Fruit fly (Drosophila melanogaster) whole organism, prepupa: ENCODE data around the gene PolG2.

ENCODE experiments used
- Blimp-1 ChIP-seq: fragments of 200-800 bp; sonication (Bioruptor generic); optimal IDR thresholded peaks from 3 replicates; lab custom pipeline; 2017; ENCODE audit warnings: missing biosample characterization, missing genetic modification characterization, mild to moderate bottlenecking, moderate library complexity, missing genetic modification reagents
- CG10669 ChIP-seq: fragments of 200-800 bp; sonication (Bioruptor generic); optimal IDR thresholded peaks from 3 replicates; lab custom pipeline; 2018; ENCODE audit warnings: missing biosample characterization, mild to moderate bottlenecking, missing genetic modification characterization, moderate library complexity
- CG11902 ChIP-seq: fragments of 200-800 bp; sonication (Bioruptor generic); optimal IDR thresholded peaks from 3 replicates; lab custom pipeline; 2016; ENCODE audit warnings: missing biosample characterization, missing genetic modification characterization
- CG15336 ChIP-seq: fragments of 200-800 bp; sonication (Bioruptor generic); IDR thresholded peaks from 2 replicates; pipeline ENCODE4 v1.3.6; 2022; ENCODE audit warnings: missing biosample characterization, missing genetic modification characterization
- CG1621 ChIP-seq: fragments of 200-800 bp; sonication (Bioruptor generic); optimal IDR thresholded peaks from 3 replicates; lab custom pipeline; 2018; ENCODE audit warnings: missing biosample characterization, mild to moderate bottlenecking, missing genetic modification characterization
- CG16779 ChIP-seq: fragments of 200-800 bp; sonication (Bioruptor generic); optimal IDR thresholded peaks from 3 replicates; lab custom pipeline; 2017; ENCODE audit warnings: missing biosample characterization, mild to moderate bottlenecking, missing genetic modification characterization
- CG3032 ChIP-seq: fragments of 200-800 bp; optimal IDR thresholded peaks from 2 replicates; lab custom pipeline; 2019; ENCODE audit warnings: missing biosample characterization, mild to moderate bottlenecking, missing genetic modification characterization, moderate library complexity
- CG6163 ChIP-seq: fragments of 200-800 bp; sonication (Bioruptor generic); IDR thresholded peaks from 3 replicates; pipeline ENCODE4 v1.3.6; 2022; ENCODE audit warnings: missing biosample characterization, missing genetic modification characterization
- CG6276 ChIP-seq: fragments of 200-800 bp; sonication (Bioruptor generic); optimal IDR thresholded peaks from 2 replicates; lab custom pipeline; 2017; ENCODE audit warnings: missing biosample characterization, mild to moderate bottlenecking, missing genetic modification characterization
- CG6808 ChIP-seq: fragments of 200-800 bp; sonication (Bioruptor generic); optimal IDR thresholded peaks from 3 replicates; lab custom pipeline; 2017; ENCODE audit warnings: missing biosample characterization, missing genetic modification characterization, mild to moderate bottlenecking, moderate library complexity, missing genetic modification reagents
- CG6854 ChIP-seq: fragments of 200-800 bp; sonication (Bioruptor generic); optimal IDR thresholded peaks from 2 replicates; lab custom pipeline; 2017; ENCODE audit warnings: missing biosample characterization, mild to moderate bottlenecking, missing genetic modification characterization
- CG9139 ChIP-seq: fragments of 200-800 bp; sonication (Bioruptor generic); optimal IDR thresholded peaks from 3 replicates; lab custom pipeline; 2017; ENCODE audit warnings: missing biosample characterization, mild to moderate bottlenecking, missing genetic modification characterization
- Eip78C ChIP-seq: fragments of 200-800 bp; sonication (Bioruptor generic); peaks from one replicate; lab custom pipeline; 2016; ENCODE audit warnings: missing biosample characterization, missing genetic modification characterization
- Ets96B ChIP-seq: fragments of 200-800 bp; optimal IDR thresholded peaks from 2 replicates; lab custom pipeline; 2019; ENCODE audit warnings: missing biosample characterization, mild to moderate bottlenecking, missing genetic modification characterization, moderate library complexity
- Hr38 ChIP-seq: sonication (Bioruptor generic); optimal IDR thresholded peaks from 2 replicates; lab custom pipeline; 2016; ENCODE audit warnings: missing biosample characterization, missing genetic modification characterization
- Lpt ChIP-seq: fragments of 200-800 bp; sonication (Bioruptor generic); optimal IDR thresholded peaks from 3 replicates; lab custom pipeline; 2016; ENCODE audit warnings: missing biosample characterization, missing genetic modification characterization
- Met ChIP-seq: fragments of 200-800 bp; sonication (Bioruptor generic); optimal IDR thresholded peaks from 3 replicates; lab custom pipeline; 2016; ENCODE audit warnings: missing biosample characterization, missing genetic modification characterization
- OdsH ChIP-seq: fragments of 200-800 bp; sonication (Bioruptor generic); optimal IDR thresholded peaks from 3 replicates; lab custom pipeline; 2016; ENCODE audit warnings: missing biosample characterization, missing genetic modification characterization
- achi ChIP-seq: fragments of 200-800 bp; sonication (Bioruptor generic); optimal IDR thresholded peaks from 3 replicates; lab custom pipeline; 2016; ENCODE audit warnings: missing biosample characterization, missing genetic modification characterization
- dac ChIP-seq: fragments of 200-800 bp; sonication (Bioruptor generic); optimal IDR thresholded peaks from 2 replicates; lab custom pipeline; 2017; ENCODE audit warnings: missing biosample characterization, mild to moderate bottlenecking, missing genetic modification characterization
- dsx ChIP-seq: fragments of 200-800 bp; optimal IDR thresholded peaks from 3 replicates; lab custom pipeline; 2019; ENCODE audit warnings: missing biosample characterization, mild to moderate bottlenecking, missing genetic modification characterization, moderate library complexity; ENCODE audit not compliant: poor library complexity, severe bottlenecking
- eg ChIP-seq: fragments of 200-800 bp; sonication (Bioruptor generic); IDR thresholded peaks from 3 replicates; pipeline ENCODE4 v1.3.6; 2022; ENCODE audit warnings: missing biosample characterization, missing genetic modification characterization
- esn ChIP-seq: fragments of 200-800 bp; sonication (Bioruptor generic); optimal IDR thresholded peaks from 2 replicates; lab custom pipeline; 2016; ENCODE audit warnings: missing biosample characterization, mild to moderate bottlenecking, missing genetic modification characterization, moderate library complexity
- fkh ChIP-seq: fragments of 200-800 bp; sonication (Bioruptor generic); optimal IDR thresholded peaks from 3 replicates; lab custom pipeline; 2017; ENCODE audit warnings: missing biosample characterization, mild to moderate bottlenecking, missing genetic modification characterization, moderate library complexity
- lz ChIP-seq: fragments of 200-800 bp; sonication (Bioruptor generic); optimal IDR thresholded peaks from 3 replicates; lab custom pipeline; 2016; ENCODE audit warnings: missing biosample characterization, missing genetic modification characterization
- net ChIP-seq: fragments of 200-800 bp; sonication (Bioruptor generic); optimal IDR thresholded peaks from 3 replicates; lab custom pipeline; 2016; ENCODE audit warnings: missing biosample characterization, missing genetic modification characterization
- pdm3 ChIP-seq: fragments of 200-800 bp; sonication (Bioruptor generic); optimal IDR thresholded peaks from 3 replicates; lab custom pipeline; 2016; ENCODE audit warnings: missing biosample characterization, missing genetic modification characterization
- spab ChIP-seq: fragments of 200-800 bp; sonication (Bioruptor generic); optimal IDR thresholded peaks from 2 replicates; lab custom pipeline; 2017; ENCODE audit warnings: missing biosample characterization, mild to moderate bottlenecking, missing genetic modification characterization, missing genetic modification reagents
- ss ChIP-seq, 2 experiments: fragments of 200-800 bp; sonication (Bioruptor generic); optimal IDR thresholded peaks; 2 replicates in 1 of 2; 3 replicates in 1 of 2; lab custom pipeline; 2017 to 2018; ENCODE audit warnings: mild to moderate bottlenecking in 2 of 2, missing biosample characterization in 2 of 2, missing genetic modification characterization in 2 of 2, moderate library complexity in 1 of 2
- svp ChIP-seq: fragments of 200-800 bp; sonication (Bioruptor generic); peaks from one replicate; lab custom pipeline; 2016; ENCODE audit warnings: missing biosample characterization, missing genetic modification characterization
- topi ChIP-seq: fragments of 200-800 bp; sonication (Bioruptor generic); optimal IDR thresholded peaks from 3 replicates; lab custom pipeline; 2016; ENCODE audit warnings: missing biosample characterization, missing genetic modification characterization
- vri ChIP-seq: fragments of 200-800 bp; sonication (Bioruptor generic); optimal IDR thresholded peaks from 3 replicates; lab custom pipeline; 2016; ENCODE audit warnings: missing biosample characterization, mild to moderate bottlenecking, missing genetic modification characterization

Gene PolG2

DNA sequence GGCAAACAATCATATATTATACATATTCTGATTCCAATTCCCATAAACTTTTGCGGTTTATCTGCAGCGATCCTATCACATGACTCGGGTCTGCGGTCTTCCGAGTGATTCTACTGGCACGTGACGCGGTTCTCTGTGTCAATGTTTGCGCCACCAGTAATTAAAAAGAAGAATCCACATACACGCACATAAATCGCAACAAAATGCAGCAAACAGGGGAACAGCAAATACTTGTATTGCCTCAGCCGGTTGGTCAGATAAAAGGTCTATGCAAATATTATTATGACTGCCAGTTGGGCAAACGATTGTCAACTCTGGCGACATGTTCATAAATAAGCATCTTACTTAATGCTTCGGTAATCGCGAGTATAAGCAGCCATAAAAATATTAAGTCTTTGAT lies 24.9 kb downstream of the PolG2 start:
- TF ChIP-seq Eip78C (GFP tag; lab: Kevin White, UChicago) (peak; percentile 64), esn (GFP tag; lab: Kevin White, UChicago) (peak; percentile 40), fkh (GFP tag; lab: Kevin White, UChicago) (peak; percentile 39), CG6854 (no peak)

DNA sequence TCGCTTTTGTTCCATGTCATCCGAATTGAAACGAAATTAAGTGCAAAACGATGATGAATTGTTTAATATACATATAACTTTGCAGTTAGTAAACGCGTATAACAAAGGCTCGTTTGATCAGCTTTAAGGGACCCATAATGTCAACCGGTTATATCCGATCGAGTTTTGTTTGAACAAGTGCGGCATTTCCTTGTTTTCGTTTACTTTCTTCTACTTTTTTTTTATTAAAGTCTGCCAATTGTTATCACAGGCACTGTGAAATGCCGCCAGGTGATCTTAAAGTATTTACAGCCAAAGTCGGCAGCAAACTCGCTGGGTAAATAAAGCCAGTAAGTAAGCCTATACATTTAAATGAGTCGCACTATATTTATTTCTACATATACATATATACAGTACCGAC lies 25.8 kb downstream of the PolG2 start:
- TF ChIP-seq lz (GFP tag; lab: Kevin White, UChicago) (no peak), topi (GFP tag; lab: Kevin White, UChicago) (peak; percentile 2), CG11902 (GFP tag; lab: Kevin White, UChicago) (no peak), Eip78C (GFP tag; lab: Kevin White, UChicago) (peak; percentile 42), CG3032 (tag; lab: Kevin White, UChicago) (no peak), fkh (GFP tag; lab: Kevin White, UChicago) (peak; percentile 60), pdm3 (GFP tag; lab: Kevin White, UChicago) (no peak)

DNA sequence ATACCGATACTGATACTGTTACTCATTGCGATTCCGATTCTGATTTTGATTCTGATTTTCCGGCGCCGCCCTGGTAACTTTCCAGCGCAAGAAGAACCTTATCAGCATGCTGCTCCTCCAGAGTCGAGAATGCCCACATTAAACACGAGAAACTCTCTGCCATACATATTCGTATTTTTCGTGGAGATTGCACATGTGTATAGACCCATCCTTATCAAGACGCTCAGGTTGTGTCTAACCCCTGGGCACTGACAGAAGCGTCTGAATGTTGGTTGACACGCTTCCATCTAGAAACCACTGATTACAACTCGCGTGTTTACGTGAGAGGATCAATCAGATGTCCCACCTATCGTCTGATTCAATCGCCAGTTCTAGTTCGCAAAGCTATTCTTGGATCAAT lies 27.7 kb downstream of the PolG2 start:
- TF ChIP-seq achi (GFP tag; lab: Kevin White, UChicago) (no peak), svp (GFP tag; lab: Kevin White, UChicago) (peak; percentile 94)
- TF ChIP-seq, all 60 proteins: peak for 1

DNA sequence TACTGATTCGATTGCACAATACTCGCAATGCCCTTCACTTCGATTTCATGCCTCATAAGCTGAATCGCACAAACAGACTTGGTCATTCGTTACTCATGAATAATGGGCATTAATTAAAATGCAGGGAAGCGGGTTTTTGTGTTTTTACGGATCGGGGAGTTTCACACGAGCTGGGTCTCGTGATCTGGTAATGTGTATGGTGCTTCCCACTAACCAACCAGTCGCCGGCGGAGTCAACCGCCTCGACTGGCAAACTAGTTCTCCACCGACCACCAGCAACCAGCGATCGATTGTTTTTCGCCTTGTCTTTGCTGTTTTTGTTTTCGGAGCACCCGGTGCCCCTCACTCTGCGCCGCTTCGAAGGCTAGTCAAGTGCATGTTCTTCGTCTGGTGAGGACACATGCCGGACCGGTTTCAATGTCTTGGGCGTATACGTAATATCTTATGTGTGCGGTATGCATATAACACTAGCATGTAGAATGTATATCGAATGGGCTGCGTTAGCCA lies 28.3 kb downstream of the PolG2 start:
- TF ChIP-seq CG1621 (tag; lab: Kevin White, UChicago) (peak; percentile 71), Met (GFP tag; lab: Kevin White, UChicago) (no peak), CG9139 (peak; percentile 24), CG6808 (GFP tag; lab: Kevin White, UChicago) (peak; percentile 21), svp (GFP tag; lab: Kevin White, UChicago) (peak; percentile 80), ss (GFP tag; optimal IDR thresholded peaks at IDR 0.05; lab: Kevin White, UChicago) (peak; percentile 44 to 75), vri (peak; percentile 6), achi (GFP tag; lab: Kevin White, UChicago) (peak; percentile 13), net (no peak), esn (GFP tag; lab: Kevin White, UChicago) (peak; percentile 15), topi (GFP tag; lab: Kevin White, UChicago) (no peak), eg (peak; percentile 42; the same call in 1 of the 3 replicates), CG10669 (peak; percentile 13), OdsH (no peak), Eip78C (GFP tag; lab: Kevin White, UChicago) (peak; percentile 53), Ets96B (tag; lab: Kevin White, UChicago) (no peak), dsx (peak; percentile 20), Lpt (GFP tag; lab: Kevin White, UChicago) (peak; percentile 7)
- TF ChIP-seq, all 60 proteins: peak for 13

DNA sequence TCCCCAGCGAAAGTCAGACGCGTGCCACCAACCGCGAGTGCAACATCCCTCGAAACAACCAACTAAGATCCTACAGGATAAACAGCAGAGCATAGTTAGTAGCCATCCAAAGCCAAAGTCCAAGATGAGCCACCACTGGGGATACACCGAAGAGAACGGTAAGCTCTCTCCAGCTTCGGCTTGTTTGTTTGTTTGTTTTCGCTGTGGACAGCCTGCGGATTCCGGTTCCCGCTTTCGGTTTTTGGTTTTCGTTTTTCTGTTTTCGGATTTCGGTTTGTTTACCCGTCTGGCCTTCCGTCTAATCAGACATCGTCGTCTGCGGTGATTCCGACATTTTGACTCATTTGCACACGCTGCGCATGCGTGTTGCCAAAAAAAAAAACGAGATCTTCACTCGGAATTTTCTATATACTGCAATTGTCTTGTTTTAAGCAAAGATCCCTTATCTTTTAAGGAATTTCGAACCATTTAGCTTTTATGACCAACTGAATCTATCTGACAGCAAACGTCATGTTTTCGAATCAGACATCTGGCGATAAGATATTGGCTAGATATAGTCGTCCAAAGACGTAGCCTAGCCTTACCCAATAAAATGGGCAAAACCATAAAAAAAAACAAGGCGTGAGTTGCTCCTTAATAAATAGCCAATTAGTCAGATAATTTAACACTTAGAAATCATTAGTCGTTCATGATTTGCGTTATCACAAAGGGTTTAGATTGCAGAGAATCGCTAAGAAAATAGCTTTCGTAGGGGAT lies 28.9 kb downstream of the PolG2 start:
- TF ChIP-seq Eip78C (GFP tag; lab: Kevin White, UChicago) (peak; percentile 53), CG6854 (peak; percentile 41), CG15336 (GFP tag; lab: Robert Waterston, UW) (no peak), ss (GFP tag; optimal IDR thresholded peaks at IDR 0.05; lab: Kevin White, UChicago) (peak in 1 of 2 experiments; percentile 16), dac (no peak), spab (GFP tag; lab: Kevin White, UChicago) (no peak), CG6163 (GFP tag; lab: Robert Waterston, UW) (no peak), CG6276 (GFP tag; lab: Kevin White, UChicago) (peak; percentile 19), CG16779 (tag; lab: Kevin White, UChicago) (no peak), net (peak; percentile 0), OdsH (no peak), Blimp-1 (GFP tag; lab: Kevin White, UChicago) (peak; percentile 28), fkh (GFP tag; lab: Kevin White, UChicago) (peak; percentile 28), CG6808 (GFP tag; lab: Kevin White, UChicago) (peak; percentile 10), vri (peak; percentile 38), eg (peak; percentile 9; the same call in 1 of the 3 replicates), Hr38 (GFP tag; lab: Kevin White, UChicago) (no peak)
